Worm (Caenorhabditis elegans) whole organism, L4 larva: ENCODE results near the gene acs-1.

Experiments
- F44E2.7 ChIP-seq: fragments of 200-800 bp; sonication (Bioruptor generic); IDR thresholded peaks from 2 replicates; pipeline ENCODE4 v2.1.2; 2022; ENCODE audit warnings: missing genetic modification characterization, missing compliant biosample characterization
- R02D3.7 ChIP-seq: fragments of 150-350 bp; sonication (generic microtip); optimal IDR thresholded peaks from 3 replicates; lab custom pipeline; 2014; ENCODE audit warnings: missing biosample characterization, missing genetic modification characterization
- T20F7.1 ChIP-seq: fragments of 200-800 bp; sonication (Bioruptor generic); optimal IDR thresholded peaks from 2 replicates; lab custom pipeline; 2018; ENCODE audit warnings: mild to moderate bottlenecking, missing genetic modification characterization, missing compliant biosample characterization
- ZK546.5 ChIP-seq, 2 experiments: sonication (generic microtip); optimal IDR thresholded peaks; 2 replicates each; lab custom pipeline; 2017; ENCODE audit warnings: missing biosample characterization in 2 of 2, missing genetic modification characterization in 2 of 2
- aha-1 ChIP-seq: fragments of 150-350 bp; peaks from one replicate; lab custom pipeline; 2014; ENCODE audit warnings: missing biosample characterization, missing genetic modification characterization
- ama-1 ChIP-seq: fragments of 150-350 bp; optimal IDR thresholded peaks from 2 replicates; lab custom pipeline; 2014; ENCODE audit warnings: inconsistent platforms, mixed read lengths
- attf-4 ChIP-seq: sonication (generic microtip); optimal IDR thresholded peaks from 3 replicates; lab custom pipeline; 2017; ENCODE audit warnings: missing biosample characterization, missing genetic modification characterization
- ceh-20 ChIP-seq: fragments of 200-800 bp; sonication (Bioruptor generic); IDR thresholded peaks from 2 replicates; pipeline ENCODE4 v1.3.6; 2022; ENCODE audit warnings: missing genetic modification reagents, missing genetic modification characterization, missing compliant biosample characterization
- daf-16 ChIP-seq, 3 experiments: sonication (generic microtip); optimal IDR thresholded peaks; 2 replicates each; lab custom pipeline; 2016 to 2017; ENCODE audit warnings: missing genetic modification characterization in 3 of 3, missing genetic modification reagents in 3 of 3, mild to moderate bottlenecking in 2 of 3, missing compliant biosample characterization in 2 of 3, missing biosample characterization in 1 of 3, moderate library complexity in 1 of 3
- dmd-6 ChIP-seq: fragments of 200-800 bp; sonication (Bioruptor generic); IDR thresholded peaks from 2 replicates; pipeline ENCODE4 v1.3.6; 2022; ENCODE audit warnings: missing genetic modification reagents, missing genetic modification characterization, missing compliant biosample characterization
- dve-1 ChIP-seq: sonication (generic microtip); optimal IDR thresholded peaks from 2 replicates; lab custom pipeline; 2017; ENCODE audit warnings: antibody characterized with exemption, mild to moderate bottlenecking, missing genetic modification characterization, missing compliant biosample characterization; ENCODE audit not compliant: insufficient read depth
- gei-8 ChIP-seq: fragments of 200-800 bp; sonication (Bioruptor generic); optimal IDR thresholded peaks from 2 replicates; lab custom pipeline; 2018; ENCODE audit warnings: mild to moderate bottlenecking, missing genetic modification characterization, missing compliant biosample characterization
- hif-1 ChIP-seq, 2 experiments: sonication (generic microtip); optimal IDR thresholded peaks; 2 replicates each; lab custom pipeline; 2016 to 2017; ENCODE audit warnings: missing compliant biosample characterization in 2 of 2, missing genetic modification characterization in 2 of 2, missing genetic modification reagents in 2 of 2, missing genotype in 2 of 2, mild to moderate bottlenecking in 1 of 2
- hlh-11 ChIP-seq: fragments of 200-800 bp; sonication (Bioruptor generic); optimal IDR thresholded peaks from 2 replicates; lab custom pipeline; 2018; ENCODE audit warnings: mild to moderate bottlenecking, missing genetic modification characterization, missing compliant biosample characterization
- hlh-30 ChIP-seq: sonication (generic microtip); optimal IDR thresholded peaks from 2 replicates; lab custom pipeline; 2017; ENCODE audit warnings: antibody characterized with exemption, mild to moderate bottlenecking, missing genetic modification characterization, missing compliant biosample characterization; ENCODE audit not compliant: insufficient read depth
- jun-1 ChIP-seq: fragments of 150-350 bp; optimal IDR thresholded peaks from 2 replicates; lab custom pipeline; 2014; ENCODE audit warnings: missing biosample characterization, missing genetic modification reagents, missing genetic modification characterization
- lim-7 ChIP-seq: fragments of 200-800 bp; sonication (Bioruptor generic); IDR thresholded peaks from 2 replicates; pipeline ENCODE4 v1.3.6; 2022; ENCODE audit warnings: missing genetic modification characterization, missing compliant biosample characterization
- lin-1 ChIP-seq: fragments of 200-800 bp; sonication (Bioruptor generic); IDR thresholded peaks from 2 replicates; pipeline ENCODE4 v1.3.6; 2022; ENCODE audit warnings: missing genetic modification reagents, missing genetic modification characterization, missing compliant biosample characterization
- lin-15B ChIP-seq: fragments of 150-350 bp; sonication (generic microtip); optimal IDR thresholded peaks from 3 replicates; lab custom pipeline; 2014; ENCODE audit warnings: missing biosample characterization, missing genetic modification characterization
- lin-38 ChIP-seq: fragments of 200-800 bp; sonication (Bioruptor generic); IDR thresholded peaks from 2 replicates; pipeline ENCODE4 v1.3.6; 2022; ENCODE audit warnings: missing genetic modification reagents, missing genetic modification characterization, missing compliant biosample characterization
- lsy-2 ChIP-seq, 2 experiments: fragments of 150-350 bp in 1 of 2; sonication (generic microtip) in 1 of 2; optimal IDR thresholded peaks; 2 replicates each; lab custom pipeline; 2014 to 2017; ENCODE audit warnings: missing biosample characterization in 2 of 2, missing genetic modification characterization in 2 of 2
- mdl-1 ChIP-seq, 2 experiments: fragments of 150-350 bp in 1 of 2; sonication (generic microtip) in 1 of 2; optimal IDR thresholded peaks; 2 replicates each; lab custom pipeline; 2014 to 2017; ENCODE audit warnings: missing biosample characterization in 2 of 2, missing genetic modification characterization in 2 of 2
- mdt-29 ChIP-seq: fragments of 200-800 bp; sonication (Bioruptor generic); IDR thresholded peaks from 2 replicates; pipeline ENCODE4 v1.3.6; 2022; ENCODE audit warnings: missing genetic modification reagents, missing genetic modification characterization, missing compliant biosample characterization
- mep-1 ChIP-seq: fragments of 150-350 bp; sonication (generic microtip); optimal IDR thresholded peaks from 3 replicates; lab custom pipeline; 2014; ENCODE audit warnings: missing biosample characterization, missing genetic modification characterization
- mxl-3 ChIP-seq: fragments of 200-800 bp; sonication (Bioruptor generic); optimal IDR thresholded peaks from 2 replicates; lab custom pipeline; 2018; ENCODE audit warnings: mild to moderate bottlenecking, missing genetic modification characterization, missing compliant biosample characterization
- nhr-10 ChIP-seq: fragments of 150-350 bp; optimal IDR thresholded peaks from 2 replicates; lab custom pipeline; 2014; ENCODE audit warnings: missing biosample characterization, missing genetic modification characterization
- nhr-102 ChIP-seq: sonication (generic microtip); optimal IDR thresholded peaks from 2 replicates; lab custom pipeline; 2016; ENCODE audit warnings: mild to moderate bottlenecking, missing genetic modification characterization, moderate library complexity, missing compliant biosample characterization
- nhr-237 ChIP-seq: sonication (generic microtip); optimal IDR thresholded peaks from 2 replicates; lab custom pipeline; 2017; ENCODE audit warnings: missing biosample characterization, missing genetic modification characterization
- nhr-42 ChIP-seq: fragments of 200-800 bp; sonication (Bioruptor generic); IDR thresholded peaks from 2 replicates; pipeline ENCODE4 v1.3.6; 2022; ENCODE audit warnings: missing genetic modification characterization, missing compliant biosample characterization
- nhr-76 ChIP-seq: fragments of 150-350 bp; optimal IDR thresholded peaks from 2 replicates; lab custom pipeline; 2014; ENCODE audit warnings: missing biosample characterization, missing genetic modification characterization
- nhr-77 ChIP-seq: fragments of 150-350 bp; optimal IDR thresholded peaks from 2 replicates; lab custom pipeline; 2014; ENCODE audit warnings: missing biosample characterization, missing genetic modification characterization
- pha-4 ChIP-seq, 2 experiments: fragments of 150-350 bp in 1 of 2; fragments of 200-800 bp in 1 of 2; sonication (Bioruptor generic) in 1 of 2; IDR thresholded peaks in 1 of 2; optimal IDR thresholded peaks in 1 of 2; 2 replicates each; pipeline versions ENCODE4 v1.3.6 to Lab custom; 2014 to 2022; ENCODE audit warnings: missing genetic modification characterization in 2 of 2, missing genetic modification reagents in 2 of 2, missing biosample characterization in 1 of 2, missing compliant biosample characterization in 1 of 2
- pqm-1 ChIP-seq: sonication (generic microtip); optimal IDR thresholded peaks from 2 replicates; lab custom pipeline; 2017; ENCODE audit warnings: missing biosample characterization, missing genetic modification characterization
- skn-1 ChIP-seq: fragments of 150-350 bp; optimal IDR thresholded peaks from 2 replicates; lab custom pipeline; 2014; ENCODE audit warnings: missing biosample characterization, missing genetic modification characterization
- snpc-1.2 ChIP-seq: fragments of 200-800 bp; sonication (Bioruptor generic); IDR thresholded peaks from 2 replicates; pipeline ENCODE4 v1.3.6; 2022; ENCODE audit warnings: missing genetic modification reagents, missing genetic modification characterization, missing compliant biosample characterization
- snpc-4 ChIP-seq: fragments of 150-350 bp; optimal IDR thresholded peaks from 2 replicates; lab custom pipeline; 2014; ENCODE audit warnings: missing biosample characterization, missing genetic modification characterization
- tra-1 ChIP-seq: fragments of 200-800 bp; sonication (Bioruptor generic); IDR thresholded peaks from 2 replicates; pipeline ENCODE4 v1.3.6; 2022; ENCODE audit warnings: missing genetic modification reagents, missing genetic modification characterization, missing compliant biosample characterization
- zag-1 ChIP-seq: fragments of 150-350 bp; optimal IDR thresholded peaks from 2 replicates; lab custom pipeline; 2014; ENCODE audit warnings: missing biosample characterization, missing genetic modification characterization
- zfp-3 ChIP-seq: fragments of 200-800 bp; sonication (Bioruptor generic); conservative IDR thresholded peaks from 2 replicates; pipeline ENCODE4 v1.3.6; 2022; ENCODE audit warnings: missing genetic modification reagents, missing genetic modification characterization, missing compliant biosample characterization
- zip-11 ChIP-seq: fragments of 200-800 bp; sonication (Bioruptor generic); IDR thresholded peaks from 2 replicates; pipeline ENCODE4 v1.3.6; 2022; ENCODE audit warnings: missing genetic modification characterization, missing compliant biosample characterization
- ztf-11 ChIP-seq: fragments of 150-350 bp; optimal IDR thresholded peaks from 2 replicates; lab custom pipeline; 2014; ENCODE audit warnings: missing biosample characterization, missing genetic modification characterization

acs-1 gene

DNA sequence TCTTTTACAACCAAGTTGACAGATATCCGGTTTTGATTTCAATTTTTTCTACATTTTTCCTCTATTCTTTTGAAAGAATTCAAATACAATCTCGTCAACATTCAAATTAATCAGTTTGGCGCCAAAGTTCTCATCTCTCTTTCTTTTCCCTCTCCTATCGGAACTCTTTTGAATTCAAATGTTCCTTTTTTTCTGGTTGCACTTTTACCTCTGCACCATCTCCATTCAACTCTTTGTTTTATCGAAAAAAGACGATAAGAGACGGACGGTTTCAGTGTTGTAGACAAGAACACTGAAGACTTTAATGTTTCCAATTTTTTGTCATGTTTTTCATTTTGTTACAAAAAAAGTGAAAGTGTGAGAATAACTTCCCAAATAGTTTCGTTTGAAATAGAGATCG, 48.8 kb upstream of the acs-1 start (continued):
- TF ChIP-seq ztf-11: no peak
- TF ChIP-seq dve-1 (tag; lab: Kevin White, UChicago): peak; percentile 83
- no peak for TF ChIP-seq lsy-2 (tag; optimal IDR thresholded peaks at IDR 0.05; lab: Kevin White, UChicago)
- TF ChIP-seq mxl-3 (GFP tag; lab: Kevin White, UChicago): no peak
- TF ChIP-seq jun-1 (tag; lab: Kevin White, UChicago): no peak
- TF ChIP-seq lim-7 (GFP tag; lab: Robert Waterston, UW): no peak
- peak; percentile 46; the same call in 1 of the 2 replicates for TF ChIP-seq lin-1 (GFP tag; lab: Robert Waterston, UW)
- TF ChIP-seq zfp-3: no peak
- TF ChIP-seq snpc-4 (tag; lab: Kevin White, UChicago): no peak
- no peak for TF ChIP-seq attf-4 (tag; lab: Kevin White, UChicago)
- TF ChIP-seq nhr-237 (tag; lab: Kevin White, UChicago): no peak
- TF ChIP-seq ZK546.5 (tag; optimal IDR thresholded peaks at IDR 0.05; lab: Kevin White, UChicago): no peak
- TF ChIP-seq hlh-11: peak; percentile 61
- TF ChIP-seq nhr-77 (tag; lab: Kevin White, UChicago): peak; percentile 43

DNA sequence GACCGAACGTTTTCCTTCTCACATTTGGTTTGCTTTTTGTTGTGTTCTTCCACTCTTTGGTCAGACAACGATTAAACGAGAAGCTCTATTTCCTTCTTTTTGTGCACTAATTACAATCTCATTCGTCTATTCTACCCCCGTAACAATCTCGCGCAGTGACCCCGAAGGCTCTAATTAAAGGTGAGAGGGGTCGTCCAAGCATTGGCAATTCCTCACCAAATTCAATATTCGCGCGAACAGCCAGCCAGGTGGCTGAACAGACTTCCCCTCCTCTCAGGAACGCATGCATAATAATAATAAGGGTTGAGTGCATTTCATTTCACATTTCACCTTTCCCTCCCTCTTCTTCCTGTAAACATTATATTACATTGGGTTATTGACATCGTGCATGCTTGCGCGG, 39.7 kb upstream of the acs-1 start:
- peak; percentile 55 for TF ChIP-seq aha-1
- TF ChIP-seq ama-1 (lab: Kevin White, UChicago): no peak
- no peak for TF ChIP-seq jun-1 (tag; lab: Kevin White, UChicago)

DNA sequence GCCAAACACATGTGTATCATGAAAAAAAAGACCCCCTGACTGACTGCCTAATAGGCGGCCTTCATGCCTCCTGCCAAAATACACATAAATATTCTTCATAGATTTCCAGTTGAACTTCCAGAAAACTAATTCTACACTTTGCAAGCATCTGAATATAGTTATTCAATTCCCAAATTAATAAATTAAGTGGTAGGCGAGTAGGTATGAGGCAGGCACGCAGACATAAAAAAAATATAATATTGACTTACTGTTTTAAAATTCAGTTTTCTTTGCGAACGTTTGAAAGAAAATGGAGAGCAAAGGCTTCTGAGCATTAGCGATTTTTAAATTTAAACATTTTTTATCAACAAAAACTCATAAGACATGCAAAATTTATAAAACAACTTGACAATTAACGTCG, 36.9 kb upstream of the acs-1 start:
- TF ChIP-seq ceh-20: no peak
- TF ChIP-seq hlh-30 (tag; lab: Kevin White, UChicago): no peak
- TF ChIP-seq mep-1 (tag; lab: Kevin White, UChicago): peak; percentile 31
- TF ChIP-seq nhr-42 (GFP tag; lab: Robert Waterston, UW): no peak
- TF ChIP-seq nhr-10 (tag; lab: Kevin White, UChicago): peak; percentile 9
- peak; percentile 22 for TF ChIP-seq T20F7.1 (GFP tag; lab: Kevin White, UChicago)
- TF ChIP-seq zip-11 (GFP tag; lab: Robert Waterston, UW): no peak
- TF ChIP-seq mdl-1 (tag; optimal IDR thresholded peaks at IDR 0.05; lab: Kevin White, UChicago): no peak
- TF ChIP-seq lin-38 (GFP tag; lab: Robert Waterston, UW): peak; percentile 19; the same call in 1 of the 2 replicates
- peak; percentile 40; the same call in 1 of the 2 replicates for TF ChIP-seq pha-4 (GFP tag; IDR thresholded peaks at IDR 0.05; lab: Robert Waterston, UW)
- no peak for TF ChIP-seq pha-4 (tag; optimal IDR thresholded peaks at IDR 0.05; lab: Kevin White, UChicago)
- TF ChIP-seq nhr-102: peak; percentile 27
- peak; percentile 69 for TF ChIP-seq nhr-77 (tag; lab: Kevin White, UChicago)
- no peak for TF ChIP-seq hif-1 (tag; optimal IDR thresholded peaks at IDR 0.05; lab: Kevin White, UChicago)
- TF ChIP-seq F44E2.7: no peak
- TF ChIP-seq pqm-1 (tag; lab: Kevin White, UChicago): no peak
- TF ChIP-seq dve-1 (tag; lab: Kevin White, UChicago): peak; percentile 30
- TF ChIP-seq mdt-29 (GFP tag; lab: Robert Waterston, UW): no peak
- peak in 1 of 2 experiments; percentile 8 for TF ChIP-seq lsy-2 (tag; optimal IDR thresholded peaks at IDR 0.05; lab: Kevin White, UChicago)
- no peak for TF ChIP-seq skn-1 (tag; lab: Kevin White, UChicago)
- TF ChIP-seq gei-8 (GFP tag; lab: Kevin White, UChicago): peak; percentile 21
- TF ChIP-seq nhr-76 (tag; lab: Kevin White, UChicago): no peak
- TF ChIP-seq tra-1 (GFP tag; lab: Robert Waterston, UW): peak; percentile 53; the same call in 1 of the 2 replicates
- TF ChIP-seq zag-1 (tag; lab: Kevin White, UChicago): no peak
- peak; percentile 35; the same call in 1 of the 2 replicates for TF ChIP-seq dmd-6 (GFP tag; lab: Robert Waterston, UW)
- TF ChIP-seq zfp-3: peak; percentile 77
- peak; percentile 14 for TF ChIP-seq hlh-11
- no peak for TF ChIP-seq R02D3.7 (tag; lab: Kevin White, UChicago)
- TF ChIP-seq daf-16 (GFP tag; optimal IDR thresholded peaks at IDR 0.05; lab: Kevin White, UChicago): peak in 1 of 2 experiments; percentile 11
- peak; percentile 34 for TF ChIP-seq daf-16 (tag; optimal IDR thresholded peaks at IDR 0.05; lab: Kevin White, UChicago)
- TF ChIP-seq lin-15B: peak; percentile 14
- TF ChIP-seq snpc-1.2: no peak
- peak; percentile 30; the same call in 1 of the 2 replicates for TF ChIP-seq lin-1 (GFP tag; lab: Robert Waterston, UW)
